Worm (Caenorhabditis elegans) whole organism, L1 larva: ENCODE data around the gene Y66H1A.5.

Source experiments
- C16A3.4 ChIP-seq: fragments of 150-350 bp; optimal IDR thresholded peaks from 2 replicates; lab custom pipeline; 2014; ENCODE audit warnings: missing biosample characterization, missing genetic modification characterization
- Y116A8C.19 ChIP-seq: sonication (generic microtip); optimal IDR thresholded peaks from 2 replicates; lab custom pipeline; 2016; ENCODE audit warnings: missing compliant biosample characterization, missing genetic modification characterization, borderline replicate concordance
- aha-1 ChIP-seq: fragments of 150-350 bp; optimal IDR thresholded peaks from 2 replicates; lab custom pipeline; 2014; ENCODE audit warnings: missing biosample characterization, missing genetic modification characterization
- aly-2 ChIP-seq: fragments of 150-350 bp; optimal IDR thresholded peaks from 2 replicates; lab custom pipeline; 2014; ENCODE audit warnings: missing biosample characterization, missing genetic modification characterization
- blmp-1 ChIP-seq: fragments of 150-350 bp; optimal IDR thresholded peaks from 2 replicates; lab custom pipeline; 2014; ENCODE audit warnings: missing biosample characterization, missing genetic modification characterization
- ceh-8 ChIP-seq: fragments of 200-800 bp; sonication (Bioruptor generic); optimal IDR thresholded peaks from 2 replicates; lab custom pipeline; 2018; ENCODE audit warnings: mild to moderate bottlenecking, missing genetic modification characterization, moderate library complexity, missing compliant biosample characterization
- ces-1 ChIP-seq: fragments of 150-350 bp; optimal IDR thresholded peaks from 2 replicates; lab custom pipeline; 2014; ENCODE audit warnings: missing biosample characterization, missing genetic modification reagents, missing genetic modification characterization
- efl-1 ChIP-seq, 4 experiments: fragments of 150-350 bp; optimal IDR thresholded peaks in 3 of 4; peaks in 1 of 4; 1 replicate in 1 of 4; 2 replicates in 3 of 4; lab custom pipeline; 2014; ENCODE audit warnings: missing biosample characterization in 2 of 4, missing genetic modification characterization in 2 of 4, missing genetic modification reagents in 2 of 4
- efl-3 ChIP-seq: fragments of 200-800 bp; sonication (Bioruptor generic); optimal IDR thresholded peaks from 2 replicates; lab custom pipeline; 2018; ENCODE audit warnings: mild to moderate bottlenecking, missing genetic modification characterization, missing compliant biosample characterization
- egl-13 ChIP-seq: sonication (generic microtip); optimal IDR thresholded peaks from 2 replicates; lab custom pipeline; 2016; ENCODE audit warnings: missing genotype, missing genetic modification reagents, missing genetic modification characterization, missing compliant biosample characterization
- elt-2 ChIP-seq: sonication (generic microtip); optimal IDR thresholded peaks from 2 replicates; lab custom pipeline; 2016; ENCODE audit warnings: missing genetic modification characterization, mild to moderate bottlenecking, inconsistent platforms, missing compliant biosample characterization, missing genetic modification reagents
- elt-3 ChIP-seq, 6 experiments: fragments of 150-350 bp in 1 of 6; sonication (generic microtip); optimal IDR thresholded peaks; 2 replicates each; lab custom pipeline; 2017 to 2018; ENCODE audit warnings: missing biosample characterization in 6 of 6, missing genetic modification characterization in 6 of 6, inconsistent platforms in 1 of 6
- fkh-10 ChIP-seq: sonication (generic microtip); optimal IDR thresholded peaks from 2 replicates; lab custom pipeline; 2017; ENCODE audit warnings: missing biosample characterization, missing genetic modification reagents, missing genetic modification characterization
- fkh-4 ChIP-seq: sonication (generic microtip); optimal IDR thresholded peaks from 2 replicates; lab custom pipeline; 2016; ENCODE audit warnings: missing compliant biosample characterization, missing genetic modification characterization, borderline replicate concordance
- fkh-8 ChIP-seq: sonication (generic microtip); optimal IDR thresholded peaks from 2 replicates; lab custom pipeline; 2016; ENCODE audit warnings: mild to moderate bottlenecking, missing genetic modification characterization, missing compliant biosample characterization
- fos-1 ChIP-seq: fragments of 150-350 bp; optimal IDR thresholded peaks from 2 replicates; lab custom pipeline; 2014; ENCODE audit warnings: missing biosample characterization, missing genetic modification characterization
- hlh-4 ChIP-seq: sonication (generic microtip); optimal IDR thresholded peaks from 2 replicates; lab custom pipeline; 2016; ENCODE audit warnings: mild to moderate bottlenecking, missing genetic modification characterization, missing compliant biosample characterization
- lin-14 ChIP-seq: fragments of 200-800 bp; sonication (Bioruptor generic); optimal IDR thresholded peaks from 2 replicates; lab custom pipeline; 2018; ENCODE audit warnings: mild to moderate bottlenecking, missing genetic modification characterization, moderate library complexity, missing compliant biosample characterization
- lin-15B ChIP-seq: fragments of 150-350 bp; sonication (generic microtip); optimal IDR thresholded peaks from 3 replicates; lab custom pipeline; 2014; ENCODE audit warnings: missing biosample characterization, missing genetic modification characterization
- lin-35 ChIP-seq, 2 experiments: fragments of 150-350 bp; optimal IDR thresholded peaks; 2 replicates each; lab custom pipeline; 2014; ENCODE audit warnings: missing biosample characterization in 2 of 2, missing genetic modification characterization in 2 of 2, missing genetic modification reagents in 2 of 2
- lsy-2 ChIP-seq, 2 experiments: fragments of 150-350 bp; optimal IDR thresholded peaks; 2 replicates each; lab custom pipeline; 2014; ENCODE audit warnings: missing biosample characterization in 2 of 2, missing genetic modification characterization in 2 of 2
- mef-2 ChIP-seq: fragments of 150-350 bp; optimal IDR thresholded peaks from 2 replicates; lab custom pipeline; 2014; ENCODE audit warnings: missing biosample characterization, missing genetic modification characterization
- nhr-11 ChIP-seq: fragments of 150-350 bp; optimal IDR thresholded peaks from 2 replicates; lab custom pipeline; 2014; ENCODE audit warnings: missing biosample characterization, missing genetic modification characterization
- nhr-12 ChIP-seq: sonication (generic microtip); optimal IDR thresholded peaks from 2 replicates; lab custom pipeline; 2017; ENCODE audit warnings: missing biosample characterization, missing genetic modification characterization
- nhr-19 ChIP-seq: fragments of 200-800 bp; sonication (Bioruptor generic); conservative IDR thresholded peaks from 2 replicates; pipeline ENCODE4 v1.3.6; 2022; ENCODE audit warnings: missing genetic modification characterization, missing compliant biosample characterization
- nhr-20 ChIP-seq: sonication (generic microtip); optimal IDR thresholded peaks from 2 replicates; lab custom pipeline; 2016; ENCODE audit warnings: mild to moderate bottlenecking, missing genetic modification characterization, missing compliant biosample characterization
- nhr-237 ChIP-seq: fragments of 150-350 bp; optimal IDR thresholded peaks from 2 replicates; lab custom pipeline; 2014; ENCODE audit warnings: missing biosample characterization, missing genetic modification characterization
- nhr-71 ChIP-seq: sonication (generic microtip); optimal IDR thresholded peaks from 2 replicates; lab custom pipeline; 2016; ENCODE audit warnings: mild to moderate bottlenecking, missing genetic modification characterization, moderate library complexity, missing compliant biosample characterization
- nhr-76 ChIP-seq: sonication (generic microtip); optimal IDR thresholded peaks from 2 replicates; lab custom pipeline; 2017; ENCODE audit warnings: missing biosample characterization, missing genetic modification characterization
- nhr-77 ChIP-seq: fragments of 150-350 bp; optimal IDR thresholded peaks from 2 replicates; lab custom pipeline; 2014; ENCODE audit warnings: missing biosample characterization, missing genetic modification characterization
- nhr-84 ChIP-seq: sonication (generic microtip); optimal IDR thresholded peaks from 2 replicates; lab custom pipeline; 2017; ENCODE audit warnings: missing biosample characterization, missing genetic modification characterization
- pag-3 ChIP-seq: sonication (generic microtip); optimal IDR thresholded peaks from 2 replicates; lab custom pipeline; 2017; ENCODE audit warnings: missing genetic modification characterization, mild to moderate bottlenecking, missing compliant biosample characterization, antibody characterized with exemption, borderline replicate concordance; ENCODE audit not compliant: insufficient read depth
- rnt-1 ChIP-seq: sonication (generic microtip); optimal IDR thresholded peaks from 2 replicates; lab custom pipeline; 2016; ENCODE audit warnings: mild to moderate bottlenecking, missing genetic modification characterization, moderate library complexity, missing compliant biosample characterization
- snu-23 ChIP-seq: sonication (generic microtip); optimal IDR thresholded peaks from 2 replicates; lab custom pipeline; 2016; ENCODE audit warnings: missing genetic modification characterization, missing compliant biosample characterization
- sptf-1 ChIP-seq: fragments of 150-350 bp; optimal IDR thresholded peaks from 2 replicates; lab custom pipeline; 2014; ENCODE audit warnings: missing biosample characterization, missing genetic modification characterization
- tbx-2 ChIP-seq: sonication (generic microtip); optimal IDR thresholded peaks from 2 replicates; lab custom pipeline; 2016; ENCODE audit warnings: missing genetic modification characterization, missing compliant biosample characterization
- tlp-1 ChIP-seq: fragments of 150-350 bp; optimal IDR thresholded peaks from 2 replicates; lab custom pipeline; 2014; ENCODE audit warnings: missing biosample characterization, missing genetic modification characterization
- unc-130 ChIP-seq: fragments of 150-350 bp; optimal IDR thresholded peaks from 2 replicates; lab custom pipeline; 2017; ENCODE audit warnings: missing biosample characterization, missing genetic modification characterization, inconsistent platforms
- vab-15 ChIP-seq: sonication (generic microtip); optimal IDR thresholded peaks from 2 replicates; lab custom pipeline; 2017; ENCODE audit warnings: missing genotype, mild to moderate bottlenecking, missing genetic modification characterization, missing compliant biosample characterization
- zag-1 ChIP-seq: fragments of 150-350 bp; optimal IDR thresholded peaks from 2 replicates; lab custom pipeline; 2014; ENCODE audit warnings: missing biosample characterization, missing genetic modification characterization
- zip-4 ChIP-seq: fragments of 200-800 bp; sonication (Bioruptor generic); optimal IDR thresholded peaks from 2 replicates; lab custom pipeline; 2018; ENCODE audit warnings: mild to moderate bottlenecking, missing genetic modification characterization, moderate library complexity, missing compliant biosample characterization
- ztf-11 ChIP-seq, 2 experiments: sonication (generic microtip); optimal IDR thresholded peaks; 2 replicates each; lab custom pipeline; 2016 to 2017; ENCODE audit warnings: missing genetic modification characterization in 2 of 2, missing biosample characterization in 1 of 2, missing compliant biosample characterization in 1 of 2

Gene Y66H1A.5

DNA sequence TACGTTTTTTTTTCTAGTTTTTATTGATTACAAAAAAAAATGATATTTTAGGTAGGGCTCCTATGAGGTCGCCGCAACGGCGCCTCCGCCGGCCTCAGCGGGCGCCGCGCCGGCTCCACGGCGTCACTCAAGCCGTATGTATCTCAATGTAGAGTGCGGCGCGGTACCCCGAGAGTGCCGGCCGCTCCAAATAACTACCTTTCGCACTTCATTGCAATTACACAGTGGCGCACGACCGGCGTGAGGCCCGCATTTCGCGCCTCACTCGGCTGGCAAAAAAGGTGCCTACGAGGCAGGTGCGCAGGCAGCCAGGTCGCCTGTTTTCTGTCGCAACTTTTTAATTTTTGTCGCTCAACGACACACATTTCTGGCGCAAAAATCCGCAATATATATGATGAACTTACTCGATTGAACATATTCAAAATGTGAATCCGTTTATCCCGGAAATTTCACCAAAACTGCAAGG lies 31.7 kb upstream of the Y66H1A.5 start, which contains the start of gene M04G7.2:
M04G7.2 (minus strand) TSS at position 416 of the 466 bp plus-strand sequence.
- TF ChIP-seq nhr-12 (tag; lab: Kevin White, UChicago) (no peak), nhr-20 (no peak), lin-15B (tag; lab: Kevin White, UChicago) (no peak), nhr-76 (tag; lab: Kevin White, UChicago) (no peak), nhr-11 (tag; lab: Kevin White, UChicago) (no peak), efl-3 (GFP tag; lab: Kevin White, UChicago) (no peak), nhr-71 (tag; lab: Kevin White, UChicago) (no peak), vab-15 (tag; lab: Kevin White, UChicago) (no peak), Y116A8C.19 (no peak), fkh-8 (tag; lab: Kevin White, UChicago) (no peak), aly-2 (tag; lab: Kevin White, UChicago) (no peak), elt-2 (tag; lab: Kevin White, UChicago) (no peak), zag-1 (no peak), unc-130 (tag; lab: Kevin White, UChicago) (no peak), nhr-84 (tag; lab: Kevin White, UChicago) (no peak), aha-1 (tag; lab: Kevin White, UChicago) (no peak), fkh-10 (GFP tag; lab: Kevin White, UChicago) (no peak), sptf-1 (tag; lab: Kevin White, UChicago) (no peak), nhr-237 (tag; lab: Kevin White, UChicago) (no peak), blmp-1 (tag; lab: Kevin White, UChicago) (no peak)

DNA sequence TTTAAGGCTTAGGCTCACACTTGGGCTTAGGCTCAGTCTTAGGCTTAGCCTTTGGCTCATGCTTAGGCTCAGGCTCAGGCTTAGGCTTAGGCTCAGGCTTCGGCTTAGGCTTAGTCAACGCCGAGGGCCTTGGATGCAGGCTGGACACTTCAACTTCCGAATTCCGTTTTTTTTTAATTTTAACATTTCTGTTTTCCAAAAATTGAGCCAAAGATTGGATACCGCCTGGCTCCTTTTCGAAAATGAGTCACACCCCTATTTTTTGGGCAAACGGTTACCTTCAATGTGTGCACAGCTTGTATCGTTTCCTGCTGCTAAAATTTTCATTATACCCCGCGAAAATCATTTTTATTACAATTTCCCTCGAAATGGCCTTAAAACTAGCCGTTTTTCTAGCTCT lies 26.6 kb upstream of the Y66H1A.5 start, which contains the start of gene M04G7.1:
M04G7.1 (plus strand) TSS at position 301 of the 400 bp plus-strand sequence.
- TF ChIP-seq nhr-12 (tag; lab: Kevin White, UChicago) (no peak), elt-2 (tag; lab: Kevin White, UChicago) (no peak), egl-13 (tag; lab: Kevin White, UChicago) (no peak), nhr-19 (no peak), ceh-8 (GFP tag; lab: Kevin White, UChicago) (no peak), nhr-77 (tag; lab: Kevin White, UChicago) (no peak), fos-1 (no peak), efl-3 (GFP tag; lab: Kevin White, UChicago) (no peak), hlh-4 (no peak), lin-35 (GFP tag; optimal IDR thresholded peaks at IDR 0.05; lab: Kevin White, UChicago) (no peak), aly-2 (tag; lab: Kevin White, UChicago) (no peak), nhr-20 (no peak), snu-23 (GFP tag; lab: Kevin White, UChicago) (no peak), tlp-1 (tag; lab: Kevin White, UChicago) (no peak), lsy-2 (tag; optimal IDR thresholded peaks at IDR 0.05; lab: Kevin White, UChicago) (no peak)

DNA sequence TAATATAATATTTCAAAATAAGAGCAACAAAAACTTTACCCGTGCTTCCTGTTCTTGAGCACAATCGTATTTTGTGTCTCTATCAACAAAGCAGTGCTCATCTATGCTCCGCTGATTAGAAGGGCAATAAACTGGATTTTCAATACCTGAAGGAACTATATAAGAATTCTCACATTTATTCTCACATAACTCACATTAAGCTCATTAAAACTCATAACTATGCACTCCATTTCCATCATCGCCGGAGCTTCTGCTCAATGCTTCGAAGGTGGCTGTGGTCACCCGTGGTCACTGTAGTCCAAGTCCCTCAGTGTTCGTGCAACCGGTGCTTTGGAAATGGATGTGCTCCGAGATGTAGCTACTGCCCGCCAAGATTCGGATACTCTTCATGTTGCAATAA lies 25.9 kb upstream of the Y66H1A.5 start, which contains the start of the genes Y66H1A.8 and M04G7.5:
Y66H1A.8 (minus strand) TSS at position 101 of the 400 bp plus-strand sequence.
M04G7.5 (plus strand) TSS at position 258 of the 400 bp plus-strand sequence.
- no peak for TF ChIP-seq fkh-8 (tag; lab: Kevin White, UChicago)

DNA sequence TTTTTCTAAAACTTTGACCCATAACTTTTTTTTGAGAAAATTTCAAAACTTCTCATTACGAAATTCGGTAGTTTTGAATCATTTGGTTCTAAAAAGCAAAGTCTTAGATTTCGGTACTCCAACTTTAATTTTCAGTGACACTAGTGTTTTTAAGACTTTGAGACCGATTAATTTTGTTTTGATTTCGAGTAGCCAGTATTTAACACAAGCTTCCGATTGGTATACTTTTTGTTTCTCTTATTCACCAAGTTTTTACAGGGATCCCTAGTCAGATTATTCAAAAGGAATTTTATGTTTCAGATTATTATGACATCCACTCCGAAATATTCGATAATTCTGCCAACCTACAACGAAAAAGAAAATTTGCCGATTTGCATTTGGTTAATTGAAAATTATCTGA lies 16.4 kb upstream of the Y66H1A.5 start, which contains the start of gene dpm-1:
dpm-1 (plus strand) TSS at position 301 of the 400 bp plus-strand sequence.
- TF ChIP-seq rnt-1 (no peak), efl-1 (optimal IDR thresholded peaks at IDR 0.05; lab: Kevin White, UChicago) (no peak), efl-1 (GFP tag; optimal IDR thresholded peaks at IDR 0.05 in 1 of 2; lab: Kevin White, UChicago) (no peak), vab-15 (tag; lab: Kevin White, UChicago) (no peak), fkh-4 (tag; lab: Kevin White, UChicago) (no peak), ces-1 (no peak), tbx-2 (tag; lab: Kevin White, UChicago) (no peak), zip-4 (no peak), lin-14 (GFP tag; lab: Kevin White, UChicago) (no peak), fkh-8 (tag; lab: Kevin White, UChicago) (no peak), hlh-4 (no peak), tlp-1 (tag; lab: Kevin White, UChicago) (no peak), pag-3 (tag; lab: Kevin White, UChicago) (no peak), mef-2 (tag; lab: Kevin White, UChicago) (no peak), ztf-11 (tag; optimal IDR thresholded peaks at IDR 0.05; lab: Kevin White, UChicago) (no peak), sptf-1 (tag; lab: Kevin White, UChicago) (no peak), zag-1 (no peak), snu-23 (GFP tag; lab: Kevin White, UChicago) (no peak), elt-3 (tag; optimal IDR thresholded peaks at IDR 0.05; lab: Kevin White, UChicago) (no peak), blmp-1 (tag; lab: Kevin White, UChicago) (no peak), C16A3.4 (tag; lab: Kevin White, UChicago) (no peak)
